In the genomic region with DNA sequence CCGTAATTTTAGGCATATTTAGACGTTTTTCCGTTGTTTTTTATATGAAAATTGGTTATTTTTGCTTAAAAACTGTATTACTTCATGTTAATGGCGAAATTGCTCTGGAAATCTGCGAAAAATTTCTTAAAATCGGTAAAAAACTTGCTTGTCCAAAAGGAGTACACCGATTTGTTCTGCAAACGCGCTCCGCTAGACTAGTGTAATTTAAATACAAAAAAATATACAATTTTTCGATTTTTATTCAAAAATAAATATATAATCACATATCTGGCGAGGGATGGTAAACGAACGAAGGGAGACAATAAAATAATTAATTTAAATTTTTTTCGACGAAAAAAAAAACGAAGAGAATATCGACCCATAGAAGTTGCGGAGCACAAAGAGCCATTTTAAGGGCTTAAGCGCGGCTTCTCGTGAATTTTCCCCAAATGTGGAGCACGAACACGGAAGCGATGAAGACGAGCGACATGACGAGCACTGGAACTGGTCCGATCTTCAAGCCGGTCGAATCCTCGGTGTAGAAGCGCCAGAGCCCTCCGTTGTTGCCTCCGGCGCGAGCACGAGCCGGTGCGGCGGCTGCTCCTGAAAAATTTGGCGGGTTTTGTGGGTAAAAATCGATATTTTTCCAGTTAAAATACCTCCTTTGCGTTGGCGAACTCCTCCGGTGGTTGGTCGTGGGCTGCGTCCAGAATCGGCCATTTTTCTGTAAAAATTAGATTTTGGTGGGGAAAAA, we compare ENCODE assay signal across 6 worm cellular contexts.
TF ChIP-seq lines count a peak whose summit lies in the region.

A gene (minus strand): TSS at position 706 of the 736 bp plus-strand sequence.

TF ChIP-seq in whole organism, L1 larva, 84 proteins besides CTCF, POLR2A, EP300 and RAD21 (continues in another document):
- TF ChIP-seq rnt-1 (tag; optimal IDR thresholded peaks at IDR 0.05; lab: Kevin White, UChicago) (no peak), elt-2 (tag; optimal IDR thresholded peaks at IDR 0.05; lab: Kevin White, UChicago) (no peak), ztf-11 (tag; optimal IDR thresholded peaks at IDR 0.05; lab: Kevin White, UChicago) (no peak), swsn-7 (tag; optimal IDR thresholded peaks at IDR 0.05; lab: Kevin White, UChicago) (no peak), egl-13 (tag; optimal IDR thresholded peaks at IDR 0.05; lab: Kevin White, UChicago) (no peak), dsc-1 (tag; optimal IDR thresholded peaks at IDR 0.05; lab: Kevin White, UChicago) (no peak), sptf-1 (tag; optimal IDR thresholded peaks at IDR 0.05; lab: Kevin White, UChicago) (no peak), hpl-2 (GFP tag; optimal IDR thresholded peaks at IDR 0.05; lab: Kevin White, UChicago) (no peak), lin-13 (GFP tag; optimal IDR thresholded peaks at IDR 0.05; lab: Kevin White, UChicago) (no peak), skn-1 (tag; optimal IDR thresholded peaks at IDR 0.05; lab: Kevin White, UChicago) (no peak), fkh-10 (GFP tag; optimal IDR thresholded peaks at IDR 0.05; lab: Kevin White, UChicago) (no peak), nhr-11 (tag; optimal IDR thresholded peaks at IDR 0.05; lab: Kevin White, UChicago) (no peak), isw-1 (GFP tag; IDR thresholded peaks at IDR 0.05; lab: Robert Waterston, UW) (no peak), C16A3.4 (tag; optimal IDR thresholded peaks at IDR 0.05; lab: Kevin White, UChicago) (no peak), nhr-28 (tag; optimal IDR thresholded peaks at IDR 0.05; lab: Kevin White, UChicago) (no peak)

TF ChIP-seq in whole organism, L2 larva, 48 proteins besides CTCF, POLR2A, EP300 and RAD21 (continues in another document):
- TF ChIP-seq ama-1 (optimal IDR thresholded peaks at IDR 0.05; lab: Kevin White, UChicago) (no peak), fos-1 (tag; optimal IDR thresholded peaks at IDR 0.05; lab: Kevin White, UChicago) (peak; percentile 25), ZK546.5 (tag; optimal IDR thresholded peaks at IDR 0.05; lab: Kevin White, UChicago) (no peak), elt-3 (tag; optimal IDR thresholded peaks at IDR 0.05; lab: Kevin White, UChicago) (no peak), egl-27 (tag; optimal IDR thresholded peaks at IDR 0.05; lab: Kevin White, UChicago) (no peak), nhr-129 (tag; optimal IDR thresholded peaks at IDR 0.05; lab: Kevin White, UChicago) (no peak), lin-13 (GFP tag; optimal IDR thresholded peaks at IDR 0.05; lab: Kevin White, UChicago) (peak; percentile 26), mdl-1 (tag; optimal IDR thresholded peaks at IDR 0.05; lab: Kevin White, UChicago) (no peak), Y55F3AM.14 (GFP tag; optimal IDR thresholded peaks at IDR 0.05; lab: Kevin White, UChicago) (peak; percentile 16), lsy-2 (tag; optimal IDR thresholded peaks at IDR 0.05; lab: Kevin White, UChicago) (peak in 1 of 2 experiments; percentile 49), F13H6.1 (tag; optimal IDR thresholded peaks at IDR 0.05; lab: Kevin White, UChicago) (no peak), nhr-11 (tag; optimal IDR thresholded peaks at IDR 0.05; lab: Kevin White, UChicago) (no peak), crh-2 (tag; optimal IDR thresholded peaks at IDR 0.05; lab: Kevin White, UChicago) (no peak), nhr-21 (tag; optimal IDR thresholded peaks at IDR 0.05; lab: Kevin White, UChicago) (peak; percentile 36)

TF ChIP-seq in whole organism, L3 larva, 47 proteins besides CTCF, POLR2A, EP300 and RAD21:
- TF ChIP-seq lin-15B (tag; optimal IDR thresholded peaks at IDR 0.05; lab: Kevin White, UChicago) (peak; percentile 24), fos-1 (tag; optimal IDR thresholded peaks at IDR 0.05; lab: Kevin White, UChicago) (no peak), nfya-1 (tag; optimal IDR thresholded peaks at IDR 0.05; lab: Kevin White, UChicago; ENCODE audit: insufficient read depth) (peak; percentile 14), pha-4 (tag; optimal IDR thresholded peaks at IDR 0.05; lab: Kevin White, UChicago) (peak; percentile 20)

TF ChIP-seq in whole organism, L4 larva, 104 proteins besides CTCF, POLR2A, EP300 and RAD21 (continues in another document):
- TF ChIP-seq egl-27 (tag; optimal IDR thresholded peaks at IDR 0.05; lab: Kevin White, UChicago) (no peak), nhr-102 (tag; optimal IDR thresholded peaks at IDR 0.05; lab: Kevin White, UChicago) (peak; percentile 60), nhr-28 (tag; optimal IDR thresholded peaks at IDR 0.05; lab: Kevin White, UChicago) (no peak), ztf-11 (tag; optimal IDR thresholded peaks at IDR 0.05; lab: Kevin White, UChicago) (no peak), madf-5 (GFP tag; IDR thresholded peaks at IDR 0.05; lab: Robert Waterston, UW) (no peak), egl-43 (GFP tag; IDR thresholded peaks at IDR 0.05; lab: Robert Waterston, UW) (0 out of 2 replicates have a peak, but pooled peaks have one; percentile 21), dmd-9 (GFP tag; IDR thresholded peaks at IDR 0.05; lab: Robert Waterston, UW) (no peak), daf-19 (GFP tag; conservative IDR thresholded peaks at IDR 0.05; lab: Robert Waterston, UW) (peak; percentile 76), madf-9 (GFP tag; conservative IDR thresholded peaks at IDR 0.05; lab: Robert Waterston, UW) (no peak), arid-1 (GFP tag; conservative IDR thresholded peaks at IDR 0.05; lab: Robert Waterston, UW) (no peak), Y105C5A.15 (GFP tag; IDR thresholded peaks at IDR 0.05; lab: Robert Waterston, UW) (0 out of 2 replicates have a peak, but pooled peaks have one; percentile 27), ceh-82 (tag; optimal IDR thresholded peaks at IDR 0.05; lab: Kevin White, UChicago) (no peak), zfp-3 (GFP tag; conservative IDR thresholded peaks at IDR 0.05; lab: Robert Waterston, UW) (no peak), nhr-10 (tag; optimal IDR thresholded peaks at IDR 0.05; lab: Kevin White, UChicago) (no peak), mes-2 (tag; optimal IDR thresholded peaks at IDR 0.05; lab: Kevin White, UChicago; ENCODE audit: poor library complexity, severe bottlenecking) (no peak), mxl-3 (GFP tag; optimal IDR thresholded peaks at IDR 0.05; lab: Kevin White, UChicago) (no peak), duxl-1 (tag; optimal IDR thresholded peaks at IDR 0.05; lab: Kevin White, UChicago; ENCODE audit: poor library complexity) (no peak)

TF ChIP-seq in whole organism, midembryonic, 9 proteins besides CTCF, POLR2A, EP300 and RAD21:
- TF ChIP-seq flt-1 (GFP tag; IDR thresholded peaks at IDR 0.05; lab: Robert Waterston, UW) (no peak), med-1 (GFP tag; optimal IDR thresholded peaks at IDR 0.05; lab: Kevin White, UChicago; ENCODE audit: insufficient read depth) (no peak), ztf-29 (GFP tag; IDR thresholded peaks at IDR 0.05; lab: Robert Waterston, UW) (0 out of 2 replicates have a peak, but pooled peaks have one; percentile 47), ztf-23 (GFP tag; IDR thresholded peaks at IDR 0.05; lab: Robert Waterston, UW) (peak; percentile 59; the same call in 1 of the 2 replicates)

TF ChIP-seq in whole organism, young adult, 124 proteins besides CTCF, POLR2A, EP300 and RAD21 (continues in another document):
- TF ChIP-seq nhr-120 (GFP tag; IDR thresholded peaks at IDR 0.05; lab: Robert Waterston, UW): no peak
- no peak for TF ChIP-seq snpc-4 (GFP tag; optimal IDR thresholded peaks at IDR 0.05; lab: Kevin White, UChicago)
- peak in 1 of 4 experiments; percentile 6 for TF ChIP-seq snpc-4 (tag; optimal IDR thresholded peaks at IDR 0.05; lab: Kevin White, UChicago)
- peak; percentile 44; the same call in 1 of the 2 replicates for TF ChIP-seq Y95B8A.8 (GFP tag; IDR thresholded peaks at IDR 0.05; lab: Robert Waterston, UW)
- TF ChIP-seq cebp-1 (GFP tag; IDR thresholded peaks at IDR 0.05; lab: Robert Waterston, UW): no peak
- TF ChIP-seq cebp-1 (tag; optimal IDR thresholded peaks at IDR 0.05; lab: Kevin White, UChicago): peak; percentile 31
- peak; percentile 62; the same call in 1 of the 2 replicates for TF ChIP-seq lin-26 (GFP tag; IDR thresholded peaks at IDR 0.05; lab: Robert Waterston, UW)
- TF ChIP-seq ekl-4 (GFP tag; IDR thresholded peaks at IDR 0.05; lab: Robert Waterston, UW): no peak
- TF ChIP-seq lsl-1 (GFP tag; optimal IDR thresholded peaks at IDR 0.05; lab: Kevin White, UChicago): peak; percentile 31
- no peak for TF ChIP-seq chd-7 (tag; optimal IDR thresholded peaks at IDR 0.05; lab: Kevin White, UChicago)
- no peak for TF ChIP-seq nfya-1 (tag; optimal IDR thresholded peaks at IDR 0.05; lab: Kevin White, UChicago; ENCODE audit: borderline replicate concordance, insufficient read depth)
- peak; percentile 65 for TF ChIP-seq tlf-1 (GFP tag; optimal IDR thresholded peaks at IDR 0.05; lab: Kevin White, UChicago)
- TF ChIP-seq hrde-1 (tag; optimal IDR thresholded peaks at IDR 0.05; lab: Kevin White, UChicago; ENCODE audit: borderline replicate concordance): peak; percentile 7
- no peak for TF ChIP-seq F37B4.10 (GFP tag; IDR thresholded peaks at IDR 0.05; lab: Robert Waterston, UW)
- peak; percentile 63 for TF ChIP-seq snpc-3.4 (tag; optimal IDR thresholded peaks at IDR 0.05; lab: Kevin White, UChicago)
- TF ChIP-seq repo-1 (tag; optimal IDR thresholded peaks at IDR 0.05; lab: Kevin White, UChicago): peak; percentile 39
- TF ChIP-seq cebp-2 (GFP tag; IDR thresholded peaks at IDR 0.05; lab: Robert Waterston, UW): no peak
- TF ChIP-seq die-1 (tag; optimal IDR thresholded peaks at IDR 0.05; lab: Kevin White, UChicago): no peak
- TF ChIP-seq madf-6 (GFP tag; IDR thresholded peaks at IDR 0.05; lab: Robert Waterston, UW): peak; percentile 56
- no peak for TF ChIP-seq pha-4 (tag; optimal IDR thresholded peaks at IDR 0.05; lab: Kevin White, UChicago)
- TF ChIP-seq unc-62 (GFP tag; optimal IDR thresholded peaks at IDR 0.05; lab: Kevin White, UChicago): no peak
- peak; percentile 71 for TF ChIP-seq him-1 (tag; optimal IDR thresholded peaks at IDR 0.05; lab: Kevin White, UChicago)
- peak; percentile 69; the same call in 1 of the 2 replicates for TF ChIP-seq Y56A3A.18 (GFP tag; IDR thresholded peaks at IDR 0.05; lab: Robert Waterston, UW)
- TF ChIP-seq B0035.1 (tag; optimal IDR thresholded peaks at IDR 0.05; lab: Kevin White, UChicago): peak; percentile 7
- peak; percentile 53 for TF ChIP-seq unc-130 (GFP tag; optimal IDR thresholded peaks at IDR 0.05; lab: Kevin White, UChicago)
- TF ChIP-seq lin-35 (GFP tag; optimal IDR thresholded peaks at IDR 0.05; lab: Kevin White, UChicago): peak in 1 of 3 experiments; percentile 22
- peak; percentile 56; the same call in 1 of the 2 replicates for TF ChIP-seq D2030.7 (GFP tag; IDR thresholded peaks at IDR 0.05; lab: Robert Waterston, UW)
- peak; percentile 27 for TF ChIP-seq athp-1 (tag; optimal IDR thresholded peaks at IDR 0.05; lab: Kevin White, UChicago)
- no peak; the same call in 1 of the 2 replicates for TF ChIP-seq hsf-1 (GFP tag; IDR thresholded peaks at IDR 0.05; lab: Robert Waterston, UW)
- TF ChIP-seq hmg-1.2 (GFP tag; IDR thresholded peaks at IDR 0.05; lab: Robert Waterston, UW): no peak
- TF ChIP-seq pbrm-1 (GFP tag; IDR thresholded peaks at IDR 0.05; lab: Robert Waterston, UW): 0 out of 2 replicates have a peak, but pooled peaks have one; percentile 33
- peak; percentile 48; the same call in 1 of the 2 replicates for TF ChIP-seq egrh-3 (GFP tag; IDR thresholded peaks at IDR 0.05; lab: Robert Waterston, UW)
